Worm (Caenorhabditis elegans) whole organism, L2 larva: ENCODE measurements around the gene C09B8.3.

ENCODE experiments used
- C34F6.9 ChIP-seq: fragments of 150-350 bp; optimal IDR thresholded peaks from 2 replicates; lab custom pipeline; 2014; ENCODE audit warnings: missing biosample characterization, missing genetic modification characterization
- F13H6.1 ChIP-seq: sonication (generic microtip); optimal IDR thresholded peaks from 2 replicates; lab custom pipeline; 2016; ENCODE audit warnings: missing genetic modification characterization, missing compliant biosample characterization
- R02D3.7 ChIP-seq: fragments of 150-350 bp; optimal IDR thresholded peaks from 2 replicates; lab custom pipeline; 2014; ENCODE audit warnings: missing biosample characterization, missing genetic modification characterization
- Y55F3AM.14 ChIP-seq: fragments of 200-800 bp; sonication (Bioruptor generic); optimal IDR thresholded peaks from 2 replicates; lab custom pipeline; 2018; ENCODE audit warnings: mild to moderate bottlenecking, missing genetic modification characterization, missing compliant biosample characterization
- ZK546.5 ChIP-seq: sonication (generic microtip); optimal IDR thresholded peaks from 2 replicates; lab custom pipeline; 2017; ENCODE audit warnings: missing biosample characterization, missing genetic modification characterization
- alr-1 ChIP-seq: fragments of 150-350 bp; optimal IDR thresholded peaks from 2 replicates; lab custom pipeline; 2014; ENCODE audit warnings: missing biosample characterization, missing genetic modification characterization
- aly-2 ChIP-seq: fragments of 150-350 bp; optimal IDR thresholded peaks from 2 replicates; lab custom pipeline; 2014; ENCODE audit warnings: missing biosample characterization, missing genetic modification characterization
- ama-1 ChIP-seq: fragments of 150-350 bp; optimal IDR thresholded peaks from 2 replicates; lab custom pipeline; 2018; ENCODE audit warnings: inconsistent platforms
- blmp-1 ChIP-seq: sonication (generic microtip); optimal IDR thresholded peaks from 2 replicates; lab custom pipeline; 2017; ENCODE audit warnings: missing genetic modification characterization, mild to moderate bottlenecking, missing compliant biosample characterization, antibody characterized with exemption, moderate library complexity; ENCODE audit not compliant: insufficient read depth
- ceh-16 ChIP-seq: fragments of 150-350 bp; optimal IDR thresholded peaks from 2 replicates; lab custom pipeline; 2014; ENCODE audit warnings: missing biosample characterization, missing genetic modification characterization
- crh-2 ChIP-seq: sonication (generic microtip); optimal IDR thresholded peaks from 2 replicates; lab custom pipeline; 2017; ENCODE audit warnings: missing biosample characterization, missing genetic modification characterization
- egl-27 ChIP-seq: sonication (generic microtip); optimal IDR thresholded peaks from 3 replicates; lab custom pipeline; 2017; ENCODE audit warnings: missing biosample characterization, missing genetic modification reagents, missing genetic modification characterization
- elt-1 ChIP-seq: fragments of 150-350 bp; optimal IDR thresholded peaks from 2 replicates; lab custom pipeline; 2014; ENCODE audit warnings: missing biosample characterization, missing genetic modification characterization
- elt-3 ChIP-seq: sonication (generic microtip); optimal IDR thresholded peaks from 2 replicates; lab custom pipeline; 2017; ENCODE audit warnings: missing biosample characterization, missing genetic modification characterization
- fos-1 ChIP-seq: fragments of 150-350 bp; optimal IDR thresholded peaks from 2 replicates; lab custom pipeline; 2014; ENCODE audit warnings: missing biosample characterization, missing genetic modification characterization
- gmeb-1 ChIP-seq: fragments of 150-350 bp; optimal IDR thresholded peaks from 2 replicates; lab custom pipeline; 2014; ENCODE audit warnings: missing biosample characterization, missing genetic modification characterization
- lin-11 ChIP-seq: fragments of 150-350 bp; sonication (generic microtip); optimal IDR thresholded peaks from 2 replicates; lab custom pipeline; 2014; ENCODE audit warnings: missing biosample characterization, missing genetic modification characterization, inconsistent platforms, mixed read lengths
- lin-13 ChIP-seq: fragments of 150-350 bp; optimal IDR thresholded peaks from 2 replicates; lab custom pipeline; 2014; ENCODE audit warnings: missing biosample characterization, missing genetic modification reagents, missing genetic modification characterization
- lin-39 ChIP-seq: fragments of 150-350 bp; optimal IDR thresholded peaks from 2 replicates; lab custom pipeline; 2014; ENCODE audit warnings: missing biosample characterization, missing genetic modification reagents, missing genetic modification characterization
- lsy-2 ChIP-seq, 2 experiments: fragments of 150-350 bp in 1 of 2; sonication (generic microtip) in 1 of 2; optimal IDR thresholded peaks; 2 replicates each; lab custom pipeline; 2014 to 2017; ENCODE audit warnings: missing biosample characterization in 2 of 2, missing genetic modification characterization in 2 of 2
- mab-5 ChIP-seq: fragments of 150-350 bp; optimal IDR thresholded peaks from 2 replicates; lab custom pipeline; 2014; ENCODE audit warnings: missing biosample characterization, missing genetic modification characterization
- mbf-1 ChIP-seq: sonication (generic microtip); optimal IDR thresholded peaks from 2 replicates; lab custom pipeline; 2017; ENCODE audit warnings: missing biosample characterization, missing genetic modification characterization
- mdl-1 ChIP-seq, 2 experiments: fragments of 150-350 bp in 1 of 2; sonication (generic microtip) in 1 of 2; optimal IDR thresholded peaks; 2 replicates each; lab custom pipeline; 2017; ENCODE audit warnings: missing biosample characterization in 2 of 2, missing genetic modification characterization in 2 of 2
- nhr-10 ChIP-seq: sonication (generic microtip); optimal IDR thresholded peaks from 2 replicates; lab custom pipeline; 2017; ENCODE audit warnings: missing biosample characterization, missing genetic modification characterization
- nhr-11 ChIP-seq: fragments of 150-350 bp; optimal IDR thresholded peaks from 2 replicates; lab custom pipeline; 2014; ENCODE audit warnings: missing biosample characterization, missing genetic modification characterization
- nhr-12 ChIP-seq: fragments of 150-350 bp; optimal IDR thresholded peaks from 2 replicates; lab custom pipeline; 2014; ENCODE audit warnings: missing biosample characterization, missing genetic modification characterization
- nhr-129 ChIP-seq: fragments of 150-350 bp; optimal IDR thresholded peaks from 2 replicates; lab custom pipeline; 2014; ENCODE audit warnings: missing biosample characterization, missing genetic modification characterization
- nhr-21 ChIP-seq: fragments of 150-350 bp; optimal IDR thresholded peaks from 2 replicates; lab custom pipeline; 2014; ENCODE audit warnings: missing biosample characterization, missing genetic modification characterization
- nhr-23 ChIP-seq: fragments of 150-350 bp; optimal IDR thresholded peaks from 2 replicates; lab custom pipeline; 2014; ENCODE audit warnings: missing biosample characterization, missing genetic modification reagents, missing genetic modification characterization
- nhr-237 ChIP-seq: fragments of 150-350 bp; optimal IDR thresholded peaks from 2 replicates; lab custom pipeline; 2014; ENCODE audit warnings: missing biosample characterization, missing genetic modification characterization
- nhr-6 ChIP-seq: fragments of 150-350 bp; optimal IDR thresholded peaks from 2 replicates; lab custom pipeline; 2014; ENCODE audit warnings: missing biosample characterization, missing genetic modification characterization
- peb-1 ChIP-seq: fragments of 150-350 bp; optimal IDR thresholded peaks from 2 replicates; lab custom pipeline; 2014; ENCODE audit warnings: missing biosample characterization, missing genetic modification characterization
- sem-4 ChIP-seq: fragments of 150-350 bp; optimal IDR thresholded peaks from 2 replicates; lab custom pipeline; 2014; ENCODE audit warnings: missing biosample characterization, missing genetic modification reagents, missing genetic modification characterization
- skn-1 ChIP-seq: sonication (generic microtip); optimal IDR thresholded peaks from 2 replicates; lab custom pipeline; 2017; ENCODE audit warnings: missing biosample characterization, missing genetic modification characterization
- sma-3 ChIP-seq: sonication (generic microtip); optimal IDR thresholded peaks from 2 replicates; lab custom pipeline; 2016; ENCODE audit warnings: missing genetic modification reagents, missing genetic modification characterization, missing compliant biosample characterization
- sma-9 ChIP-seq, 2 experiments: fragments of 150-350 bp in 1 of 2; sonication (generic microtip) in 1 of 2; optimal IDR thresholded peaks; 2 replicates each; lab custom pipeline; 2014 to 2016; ENCODE audit warnings: missing genetic modification characterization in 2 of 2, mild to moderate bottlenecking in 1 of 2, missing biosample characterization in 1 of 2, missing compliant biosample characterization in 1 of 2, missing genetic modification reagents in 1 of 2, moderate library complexity in 1 of 2
- snpc-4 ChIP-seq: fragments of 150-350 bp; optimal IDR thresholded peaks from 2 replicates; lab custom pipeline; 2014; ENCODE audit warnings: missing biosample characterization, missing genetic modification characterization
- unc-39 ChIP-seq: fragments of 150-350 bp; optimal IDR thresholded peaks from 2 replicates; lab custom pipeline; 2014; ENCODE audit warnings: missing biosample characterization, missing genetic modification characterization
- unc-55 ChIP-seq: fragments of 150-350 bp; sonication (generic microtip); optimal IDR thresholded peaks from 3 replicates; lab custom pipeline; 2014; ENCODE audit warnings: missing biosample characterization, missing genetic modification reagents, missing genetic modification characterization
- zag-1 ChIP-seq: fragments of 150-350 bp; optimal IDR thresholded peaks from 2 replicates; lab custom pipeline; 2014; ENCODE audit warnings: missing biosample characterization, missing genetic modification characterization
- ztf-1 ChIP-seq: fragments of 200-800 bp; sonication (Bioruptor generic); conservative IDR thresholded peaks from 2 replicates; pipeline ENCODE4 v1.3.6; 2022; ENCODE audit warnings: missing genetic modification characterization, missing compliant biosample characterization
- ztf-11 ChIP-seq: sonication (generic microtip); optimal IDR thresholded peaks from 2 replicates; lab custom pipeline; 2017; ENCODE audit warnings: missing biosample characterization, missing genetic modification characterization
- ztf-4 ChIP-seq: fragments of 150-350 bp; optimal IDR thresholded peaks from 2 replicates; lab custom pipeline; 2014; ENCODE audit warnings: missing biosample characterization, missing genetic modification characterization

C09B8.3 gene

ce11 chrX:5985720-5986119 is 24.8 kb downstream of the C09B8.3 start:
- TF ChIP-seq zag-1 (tag; lab: Kevin White, UChicago): no peak
- peak; percentile 24 for TF ChIP-seq fos-1 (tag; lab: Kevin White, UChicago)

- TF ChIP-seq snpc-4: peak; percentile 49
- peak; percentile 91 for TF ChIP-seq crh-2 (tag; lab: Kevin White, UChicago)
- TF ChIP-seq blmp-1 (tag; lab: Kevin White, UChicago): peak; percentile 30
- no peak for TF ChIP-seq peb-1 (tag; lab: Kevin White, UChicago)
- peak; percentile 54 for TF ChIP-seq nhr-6
- no peak for TF ChIP-seq lin-39 (tag; lab: Kevin White, UChicago)
- peak; percentile 45 to 89 for TF ChIP-seq lsy-2 (tag; optimal IDR thresholded peaks at IDR 0.05; lab: Kevin White, UChicago)
- TF ChIP-seq Y55F3AM.14 (GFP tag; lab: Kevin White, UChicago): peak; percentile 66
- peak; percentile 74 for TF ChIP-seq nhr-21
- TF ChIP-seq ztf-4 (tag; lab: Kevin White, UChicago): peak; percentile 76
- TF ChIP-seq mdl-1 (tag; optimal IDR thresholded peaks at IDR 0.05; lab: Kevin White, UChicago): peak; percentile 55 to 84
- TF ChIP-seq unc-39 (tag; lab: Kevin White, UChicago): no peak
- no peak for TF ChIP-seq nhr-10 (tag; lab: Kevin White, UChicago)
- peak; percentile 92 for TF ChIP-seq nhr-129 (tag; lab: Kevin White, UChicago)
- TF ChIP-seq ztf-1 (GFP tag; lab: Robert Waterston, UW): no peak
- peak; percentile 77 for TF ChIP-seq sem-4 (tag; lab: Kevin White, UChicago)
- peak; percentile 89 for TF ChIP-seq F13H6.1 (tag; lab: Kevin White, UChicago)
- TF ChIP-seq ZK546.5: peak; percentile 89
- peak; percentile 91 for TF ChIP-seq C34F6.9 (tag; lab: Kevin White, UChicago)
- no peak for TF ChIP-seq elt-1 (tag; lab: Kevin White, UChicago)
- TF ChIP-seq sma-9 (GFP tag; optimal IDR thresholded peaks at IDR 0.05; lab: Kevin White, UChicago): peak; percentile 90
- no peak for TF ChIP-seq sma-9 (tag; optimal IDR thresholded peaks at IDR 0.05; lab: Kevin White, UChicago)
- peak; percentile 89 for TF ChIP-seq lin-11 (tag; lab: Kevin White, UChicago)
- peak; percentile 96 for TF ChIP-seq unc-55 (GFP tag; lab: Kevin White, UChicago)
- TF ChIP-seq mab-5: peak; percentile 38
- peak; percentile 75 for TF ChIP-seq zag-1 (tag; lab: Kevin White, UChicago)
- peak; percentile 88 for TF ChIP-seq gmeb-1 (tag; lab: Kevin White, UChicago)
- TF ChIP-seq nhr-11 (tag; lab: Kevin White, UChicago): no peak
- TF ChIP-seq ama-1 (lab: Kevin White, UChicago): no peak
- no peak for TF ChIP-seq mbf-1
- peak; percentile 95 for TF ChIP-seq lin-13 (GFP tag; lab: Kevin White, UChicago)
- peak; percentile 80 for TF ChIP-seq fos-1 (tag; lab: Kevin White, UChicago)
- peak; percentile 64 for TF ChIP-seq sma-3 (GFP tag; lab: Kevin White, UChicago)
- peak; percentile 76 for TF ChIP-seq egl-27 (tag; lab: Kevin White, UChicago)
- no peak for TF ChIP-seq skn-1 (tag; lab: Kevin White, UChicago)
Measured at ce11 chrX:5984581-5985039, 25.9 kb downstream of the C09B8.3 start, which contains the start of gene klp-13. Gene klp-13, plus strand, starts transcription at chrX:5984989.

ce11 chrX:5983267-5983666 is 27.2 kb downstream of the C09B8.3 start:
- TF ChIP-seq peb-1 (tag; lab: Kevin White, UChicago): no peak
- TF ChIP-seq lin-39 (tag; lab: Kevin White, UChicago): no peak
- TF ChIP-seq nhr-129 (tag; lab: Kevin White, UChicago): no peak
- TF ChIP-seq sma-9 (GFP tag; optimal IDR thresholded peaks at IDR 0.05; lab: Kevin White, UChicago): peak; percentile 38
- no peak for TF ChIP-seq sma-9 (tag; optimal IDR thresholded peaks at IDR 0.05; lab: Kevin White, UChicago)
- no peak for TF ChIP-seq ztf-1 (GFP tag; lab: Robert Waterston, UW)

ce11 chrX:5982799-5983198 is 27.7 kb downstream of the C09B8.3 start:
- TF ChIP-seq nhr-23 (tag; lab: Kevin White, UChicago) (no peak), zag-1 (tag; lab: Kevin White, UChicago) (peak; percentile 35), nhr-237 (tag; lab: Kevin White, UChicago) (no peak), alr-1 (tag; lab: Kevin White, UChicago) (no peak), gmeb-1 (tag; lab: Kevin White, UChicago) (no peak), mdl-1 (tag; optimal IDR thresholded peaks at IDR 0.05; lab: Kevin White, UChicago) (no peak), R02D3.7 (tag; lab: Kevin White, UChicago) (no peak), nhr-11 (tag; lab: Kevin White, UChicago) (no peak), blmp-1 (tag; lab: Kevin White, UChicago) (no peak), ztf-11 (no peak), crh-2 (tag; lab: Kevin White, UChicago) (peak; percentile 6), nhr-6 (peak; percentile 36), lsy-2 (tag; optimal IDR thresholded peaks at IDR 0.05; lab: Kevin White, UChicago) (peak in 1 of 2 experiments; percentile 47), C34F6.9 (tag; lab: Kevin White, UChicago) (peak; percentile 14), unc-55 (GFP tag; lab: Kevin White, UChicago) (peak; percentile 43), egl-27 (tag; lab: Kevin White, UChicago) (no peak), aly-2 (tag; lab: Kevin White, UChicago) (no peak), unc-39 (tag; lab: Kevin White, UChicago) (no peak), nhr-12 (no peak), sma-9 (GFP tag; optimal IDR thresholded peaks at IDR 0.05; lab: Kevin White, UChicago) (peak; percentile 65), sma-9 (tag; optimal IDR thresholded peaks at IDR 0.05; lab: Kevin White, UChicago) (no peak), nhr-129 (tag; lab: Kevin White, UChicago) (peak; percentile 15), elt-3 (no peak), peb-1 (tag; lab: Kevin White, UChicago) (no peak), nhr-21 (no peak), ceh-16 (tag; lab: Kevin White, UChicago) (no peak), Y55F3AM.14 (GFP tag; lab: Kevin White, UChicago) (peak; percentile 84)
